Fruit fly (Drosophila melanogaster) whole organism, embryonic: ENCODE data around the gene tst.
A peak's percentile ranks its signal among the peaks of the same experiment; 100 is the strongest.

Experiments used
- ATbp ChIP-seq: fragments of 200-800 bp; sonication (Bioruptor generic); optimal IDR thresholded peaks from 2 replicates; lab custom pipeline; 2017; ENCODE audit warnings: missing biosample characterization, mild to moderate bottlenecking, missing genetic modification characterization, missing genetic modification reagents
- Asciz ChIP-seq: fragments of 200-800 bp; sonication (Bioruptor generic); optimal IDR thresholded peaks from 2 replicates; lab custom pipeline; 2017; ENCODE audit warnings: missing biosample characterization, mild to moderate bottlenecking, missing genetic modification characterization, missing genetic modification reagents
- Blimp-1 ChIP-seq: fragments of 200-800 bp; sonication (Bioruptor generic); optimal IDR thresholded peaks from 3 replicates; lab custom pipeline; 2018; ENCODE audit warnings: missing biosample characterization, missing genetic modification characterization, mild to moderate bottlenecking, moderate library complexity, missing genetic modification reagents
- CG11504 ChIP-seq: fragments of 200-800 bp; sonication (Bioruptor generic); optimal IDR thresholded peaks from 3 replicates; lab custom pipeline; 2019; ENCODE audit warnings: missing biosample characterization, mild to moderate bottlenecking, missing genetic modification characterization, moderate library complexity
- CG12659 ChIP-seq: fragments of 200-800 bp; sonication (Bioruptor generic); optimal IDR thresholded peaks from 3 replicates; lab custom pipeline; 2017; ENCODE audit warnings: mild to moderate bottlenecking, missing biosample characterization, missing genetic modification reagents, missing genetic modification characterization
- CG12769 ChIP-seq: fragments of 200-800 bp; sonication (Bioruptor generic); optimal IDR thresholded peaks from 2 replicates; lab custom pipeline; 2019; ENCODE audit warnings: missing biosample characterization, mild to moderate bottlenecking, missing genetic modification characterization, moderate library complexity
- CG1529 ChIP-seq: fragments of 200-800 bp; sonication (Bioruptor generic); optimal IDR thresholded peaks from 3 replicates; lab custom pipeline; 2018; ENCODE audit warnings: missing biosample characterization, missing genetic modification characterization
- CG17385 ChIP-seq: fragments of 200-800 bp; sonication (Bioruptor generic); optimal IDR thresholded peaks from 3 replicates; lab custom pipeline; 2018; ENCODE audit warnings: missing biosample characterization, mild to moderate bottlenecking, missing genetic modification characterization
- CG18011 ChIP-seq: fragments of 200-800 bp; sonication (Bioruptor generic); optimal IDR thresholded peaks from 2 replicates; lab custom pipeline; 2017; ENCODE audit warnings: missing biosample characterization, missing genetic modification characterization, mild to moderate bottlenecking, moderate library complexity, missing genotype
- CG2199 ChIP-seq: fragments of 200-800 bp; sonication (Bioruptor generic); IDR thresholded peaks from 3 replicates; pipeline ENCODE4 v1.3.6; 2022; ENCODE audit warnings: missing biosample characterization, missing genetic modification characterization
- CG2712 ChIP-seq: fragments of 200-800 bp; optimal IDR thresholded peaks from 3 replicates; lab custom pipeline; 2019; ENCODE audit warnings: missing biosample characterization, mild to moderate bottlenecking, missing genetic modification characterization, moderate library complexity
- CG30403 ChIP-seq: fragments of 200-800 bp; sonication (Bioruptor generic); optimal IDR thresholded peaks from 3 replicates; lab custom pipeline; 2016; ENCODE audit warnings: missing biosample characterization, missing genetic modification characterization
- CG3065 ChIP-seq: fragments of 200-800 bp; sonication (Bioruptor generic); optimal IDR thresholded peaks from 2 replicates; lab custom pipeline; 2016; ENCODE audit warnings: missing biosample characterization, missing genetic modification characterization
- CG3726 ChIP-seq: fragments of 200-800 bp; sonication (Bioruptor generic); IDR thresholded peaks from 3 replicates; pipeline ENCODE4, ENCODE4 v1.3.6; 2022; ENCODE audit warnings: missing biosample characterization, missing genetic modification characterization
- CG6813 ChIP-seq: fragments of 200-800 bp; sonication (Bioruptor generic); optimal IDR thresholded peaks from 2 replicates; lab custom pipeline; 2017; ENCODE audit warnings: missing biosample characterization, missing genetic modification characterization, mild to moderate bottlenecking, moderate library complexity, missing genetic modification reagents
- CG8359 ChIP-seq: fragments of 200-800 bp; sonication (Bioruptor generic); optimal IDR thresholded peaks from 2 replicates; lab custom pipeline; 2017; ENCODE audit warnings: missing biosample characterization, mild to moderate bottlenecking, missing genetic modification characterization, borderline replicate concordance
- CG8765 ChIP-seq: fragments of 200-800 bp; sonication (Bioruptor generic); IDR thresholded peaks from 2 replicates; pipeline ENCODE4 v1.3.6; 2022; ENCODE audit warnings: missing biosample characterization, missing genetic modification characterization
- CTCF ChIP-seq: fragments of 200-800 bp; sonication (Bioruptor generic); optimal IDR thresholded peaks from 2 replicates; lab custom pipeline; 2017; ENCODE audit warnings: missing biosample characterization, mild to moderate bottlenecking, missing genetic modification characterization, moderate library complexity
- Dfd ChIP-seq, 2 experiments: fragments of >200 bp; optimal IDR thresholded peaks; 2 replicates each; lab custom pipeline; 2017; ENCODE audit warnings: missing biosample characterization in 2 of 2, missing genetic modification characterization in 2 of 2
- Doc2 ChIP-seq: fragments of 200-800 bp; sonication (Bioruptor generic); IDR thresholded peaks from 2 replicates; pipeline ENCODE4 v1.3.6; 2022; ENCODE audit warnings: missing biosample characterization, missing genetic modification characterization
- Dp ChIP-seq: fragments of 200-800 bp; sonication (Bioruptor generic); optimal IDR thresholded peaks from 2 replicates; lab custom pipeline; 2018; ENCODE audit warnings: missing biosample characterization, mild to moderate bottlenecking, missing genetic modification characterization, moderate library complexity
- Drgx ChIP-seq: fragments of 200-800 bp; sonication (Bioruptor generic); IDR thresholded peaks from 2 replicates; pipeline ENCODE4 v1.3.6; 2022; ENCODE audit warnings: missing biosample characterization, missing genetic modification characterization
- Elba2 ChIP-seq: fragments of 200-800 bp; sonication (Bioruptor generic); optimal IDR thresholded peaks from 3 replicates; lab custom pipeline; 2016; ENCODE audit warnings: missing biosample characterization, missing genetic modification characterization
- Hsf ChIP-seq: fragments of 200-800 bp; sonication (Bioruptor generic); optimal IDR thresholded peaks from 3 replicates; lab custom pipeline; 2016; ENCODE audit warnings: missing biosample characterization, missing genetic modification characterization
- Lpt ChIP-seq: fragments of >200 bp; optimal IDR thresholded peaks from 2 replicates; lab custom pipeline; 2018; ENCODE audit warnings: missing biosample characterization, missing genetic modification characterization
- Med ChIP-seq: fragments of 200-800 bp; sonication (Bioruptor generic); peaks from one replicate; lab custom pipeline; 2016; ENCODE audit warnings: missing biosample characterization, missing genetic modification characterization, mild to moderate bottlenecking, inconsistent platforms, moderate library complexity
- Meics ChIP-seq: fragments of 200-800 bp; sonication (Bioruptor generic); optimal IDR thresholded peaks from 2 replicates; lab custom pipeline; 2017; ENCODE audit warnings: missing biosample characterization, mild to moderate bottlenecking, missing genetic modification characterization
- Nf-YC ChIP-seq: fragments of 200-800 bp; optimal IDR thresholded peaks from 3 replicates; lab custom pipeline; 2019; ENCODE audit warnings: missing biosample characterization, mild to moderate bottlenecking, missing genetic modification characterization, moderate library complexity
- Oaz ChIP-seq: fragments of 200-800 bp; sonication (Bioruptor generic); IDR thresholded peaks from 2 replicates; pipeline ENCODE4 v1.3.6; 2022; ENCODE audit warnings: missing biosample characterization, missing genetic modification characterization
- Opbp ChIP-seq: fragments of 200-800 bp; sonication (Bioruptor generic); IDR thresholded peaks from 3 replicates; pipeline ENCODE4 v1.3.6; 2022; ENCODE audit warnings: missing biosample characterization, missing genetic modification characterization; ENCODE audit not compliant: partially characterized antibody
- Pdp1 ChIP-seq, 2 experiments: fragments of 200-800 bp; sonication (Bioruptor generic); optimal IDR thresholded peaks; 3 replicates each; lab custom pipeline; 2016; ENCODE audit warnings: missing biosample characterization in 2 of 2, missing genetic modification characterization in 2 of 2, mild to moderate bottlenecking in 1 of 2, moderate library complexity in 1 of 2
- Side ChIP-seq: fragments of 200-800 bp; sonication (Bioruptor generic); optimal IDR thresholded peaks from 2 replicates; lab custom pipeline; 2016; ENCODE audit warnings: missing biosample characterization, missing genetic modification characterization
- Vsx1 ChIP-seq: fragments of 200-800 bp; sonication (Bioruptor generic); optimal IDR thresholded peaks from 2 replicates; lab custom pipeline; 2017; ENCODE audit warnings: missing biosample characterization, mild to moderate bottlenecking, missing genetic modification characterization, missing genetic modification reagents
- ci ChIP-seq: fragments of 200-800 bp; sonication (Bioruptor generic); IDR thresholded peaks from 3 replicates; pipeline ENCODE4 v1.3.6; 2022; ENCODE audit warnings: missing biosample characterization, missing genetic modification characterization
- danr ChIP-seq: fragments of 200-800 bp; sonication (Bioruptor generic); IDR thresholded peaks from 2 replicates; pipeline ENCODE4 v1.3.6; 2022; ENCODE audit warnings: missing biosample characterization, missing genetic modification characterization
- dysf ChIP-seq: fragments of 200-800 bp; sonication (Bioruptor generic); IDR thresholded peaks from 3 replicates; pipeline ENCODE4 v1.3.6; 2022; ENCODE audit warnings: missing biosample characterization, missing genetic modification characterization
- en ChIP-seq: fragments of 200-800 bp; sonication (Bioruptor generic); optimal IDR thresholded peaks from 2 replicates; lab custom pipeline; 2016; ENCODE audit warnings: missing biosample characterization, missing genetic modification characterization
- fd102C ChIP-seq: fragments of 200-800 bp; sonication (Bioruptor generic); optimal IDR thresholded peaks from 2 replicates; lab custom pipeline; 2018; ENCODE audit warnings: missing biosample characterization, mild to moderate bottlenecking, missing genetic modification characterization, moderate library complexity
- gce ChIP-seq: fragments of 200-800 bp; sonication (Bioruptor generic); IDR thresholded peaks from 3 replicates; pipeline ENCODE4 v1.3.6; 2022; ENCODE audit warnings: missing biosample characterization, missing genetic modification characterization
- gem ChIP-seq: fragments of 200-800 bp; sonication (Bioruptor generic); optimal IDR thresholded peaks from 2 replicates; lab custom pipeline; 2019; ENCODE audit warnings: missing biosample characterization, mild to moderate bottlenecking, missing genetic modification characterization, moderate library complexity
- grau ChIP-seq: fragments of 200-800 bp; optimal IDR thresholded peaks from 3 replicates; lab custom pipeline; 2019; ENCODE audit warnings: missing biosample characterization, mild to moderate bottlenecking, missing genetic modification characterization, moderate library complexity
- insv ChIP-seq, 2 experiments: fragments of 200-800 bp; sonication (Bioruptor generic); optimal IDR thresholded peaks; 3 replicates each; lab custom pipeline; 2016 to 2018; ENCODE audit warnings: missing biosample characterization in 2 of 2, missing genetic modification characterization in 2 of 2
- lab ChIP-seq: fragments of 200-800 bp; sonication (Bioruptor generic); optimal IDR thresholded peaks from 3 replicates; lab custom pipeline; 2017; ENCODE audit warnings: missing biosample characterization, missing genetic modification characterization, mild to moderate bottlenecking, moderate library complexity, missing genetic modification reagents
- org-1 ChIP-seq: fragments of 200-800 bp; sonication (Bioruptor generic); optimal IDR thresholded peaks from 2 replicates; lab custom pipeline; 2017; ENCODE audit warnings: missing biosample characterization, missing genetic modification characterization
- psq ChIP-seq: fragments of 200-800 bp; sonication (Bioruptor generic); optimal IDR thresholded peaks from 2 replicates; lab custom pipeline; 2017; ENCODE audit warnings: missing biosample characterization, missing genetic modification characterization
- row ChIP-seq: fragments of 200-800 bp; sonication (Bioruptor generic); IDR thresholded peaks from 3 replicates; pipeline ENCODE4 v1.3.6; 2022; ENCODE audit warnings: missing biosample characterization, missing genetic modification characterization
- sqz ChIP-seq: fragments of 200-800 bp; sonication (Bioruptor generic); optimal IDR thresholded peaks from 3 replicates; lab custom pipeline; 2018; ENCODE audit warnings: missing biosample characterization, mild to moderate bottlenecking, missing genetic modification characterization
- ttk ChIP-seq: fragments of 200-800 bp; sonication (Bioruptor generic); IDR thresholded peaks from 2 replicates; pipeline ENCODE4 v2.1.2; 2022; ENCODE audit warnings: missing biosample characterization, missing genetic modification characterization
- zf30C ChIP-seq: fragments of 200-800 bp; sonication (Bioruptor generic); optimal IDR thresholded peaks from 3 replicates; lab custom pipeline; 2018; ENCODE audit warnings: missing biosample characterization, mild to moderate bottlenecking, missing genetic modification characterization

tst gene

DNA sequence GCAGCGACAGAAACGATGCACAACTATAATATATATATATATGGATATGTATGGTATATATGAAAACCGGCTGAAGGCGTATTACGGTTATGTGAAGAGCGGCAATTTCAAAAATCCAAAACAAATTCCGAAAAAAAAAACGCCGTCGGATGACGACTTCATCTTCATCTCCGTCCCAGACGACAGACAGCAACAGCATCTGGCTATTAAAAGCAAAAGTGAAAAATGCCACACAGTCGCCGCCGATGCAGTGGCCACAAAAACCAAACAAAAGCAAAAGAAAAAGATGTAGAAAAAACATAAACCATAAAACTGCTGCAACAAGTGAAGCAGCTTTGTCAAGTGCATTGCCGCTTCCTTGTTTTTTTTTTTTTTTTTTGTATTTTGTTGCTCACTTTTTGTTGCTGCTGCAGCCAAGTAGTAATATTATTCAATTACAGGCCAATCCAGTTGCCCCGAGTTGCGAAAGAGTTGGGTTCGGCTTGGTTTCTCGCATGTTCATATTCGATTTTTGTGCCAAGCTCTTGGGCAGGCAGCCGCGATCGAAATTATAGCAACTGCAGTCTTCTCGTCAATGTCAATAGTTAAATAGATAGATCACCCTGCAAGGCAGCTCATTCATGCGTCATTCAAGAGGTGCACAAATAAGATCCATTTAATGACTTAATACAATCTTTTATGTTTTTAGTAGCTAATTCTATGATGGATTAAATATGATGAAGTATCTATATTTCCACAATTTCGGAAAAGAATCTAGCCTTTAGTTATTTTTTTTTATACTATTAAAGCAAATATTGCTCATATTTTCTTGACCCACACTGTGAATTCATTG lies 37.9 kb downstream of the tst start (continued):
- TF ChIP-seq danr (GFP tag; lab: Robert Waterston, UW) (no peak), CG11504 (tag; lab: Kevin White, UChicago) (peak; percentile 28), Doc2 (no peak), zf30C (no peak), Dp (GFP tag; lab: Kevin White, UChicago) (no peak), CTCF (GFP tag; lab: Kevin White, UChicago) (no peak), Hsf (GFP tag; lab: Kevin White, UChicago) (peak; percentile 24), Lpt (GFP tag; lab: Kevin White, UChicago) (no peak), ATbp (GFP tag; lab: Kevin White, UChicago) (peak; percentile 40), CG3726 (GFP tag; lab: Robert Waterston, UW) (no peak), ci (GFP tag; lab: Robert Waterston, UW) (peak; percentile 40; the same call in 1 of the 3 replicates), CG6813 (no peak), Blimp-1 (peak; percentile 92), CG17385 (GFP tag; lab: Kevin White, UChicago) (no peak), CG3065 (GFP tag; lab: Kevin White, UChicago) (no peak), fd102C (GFP tag; lab: Kevin White, UChicago) (no peak), CG8765 (GFP tag; lab: Robert Waterston, UW) (no peak), CG30403 (GFP tag; lab: Kevin White, UChicago) (peak; percentile 15), Meics (GFP tag; lab: Kevin White, UChicago) (no peak), CG2199 (0 out of 3 replicates have a peak, but pooled peaks have one; percentile 63), Opbp (GFP tag; lab: Robert Waterston, UW) (no peak), Vsx1 (GFP tag; lab: Kevin White, UChicago) (no peak), Nf-YC (tag; lab: Kevin White, UChicago) (no peak), Drgx (GFP tag; lab: Robert Waterston, UW) (peak; percentile 67), grau (no peak), ttk (GFP tag; lab: Robert Waterston, UW) (no peak), sqz (peak; percentile 25), CG12659 (no peak), org-1 (GFP tag; lab: Kevin White, UChicago) (no peak), Dfd (GFP tag; optimal IDR thresholded peaks at IDR 0.05; lab: Kevin White, UChicago) (no peak), CG1529 (GFP tag; lab: Kevin White, UChicago) (no peak), en (GFP tag; lab: Kevin White, UChicago) (peak; percentile 2)

DNA sequence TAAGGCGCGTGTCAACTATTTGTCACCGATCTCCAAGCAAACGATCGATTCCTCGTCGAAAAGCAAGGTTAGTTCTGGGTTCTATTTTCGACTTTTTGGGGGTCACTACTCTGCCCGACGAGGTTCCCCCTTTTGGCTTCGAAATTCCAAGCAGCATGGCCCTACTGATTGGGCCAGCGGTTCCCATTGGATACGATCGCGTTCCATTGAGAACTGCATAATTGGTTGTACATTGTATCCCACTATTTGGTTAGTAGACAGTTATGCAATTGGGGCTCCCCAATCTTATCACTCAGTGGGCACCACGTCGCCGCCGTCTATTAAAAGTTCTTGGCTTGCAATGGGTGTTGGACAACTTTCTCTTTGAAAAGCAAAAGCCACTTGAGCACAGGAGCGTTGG lies 38.9 kb downstream of the tst start:
- no peak for TF ChIP-seq Side (GFP tag; lab: Kevin White, UChicago)
- no peak for TF ChIP-seq ci (GFP tag; lab: Robert Waterston, UW)
- no peak for TF ChIP-seq sqz
- peak in 1 of 2 experiments; percentile 54 for TF ChIP-seq insv (GFP tag; optimal IDR thresholded peaks at IDR 0.05; lab: Kevin White, UChicago)
- TF ChIP-seq gem (tag; lab: Kevin White, UChicago): no peak
- no peak for TF ChIP-seq psq
- TF ChIP-seq lab (GFP tag; lab: Kevin White, UChicago): no peak
- TF ChIP-seq CG2199: 0 out of 3 replicates have a peak, but pooled peaks have one; percentile 22
- peak; percentile 68 for TF ChIP-seq Blimp-1
- TF ChIP-seq Asciz (GFP tag; lab: Kevin White, UChicago): no peak
- TF ChIP-seq Oaz: no peak
- TF ChIP-seq Elba2: peak; percentile 51
- no peak for TF ChIP-seq CG2712 (tag; lab: Kevin White, UChicago)
- peak in 1 of 2 experiments; percentile 91 for TF ChIP-seq Pdp1 (GFP tag; optimal IDR thresholded peaks at IDR 0.05; lab: Kevin White, UChicago)
- peak; percentile 16 for TF ChIP-seq CG8359 (GFP tag; lab: Kevin White, UChicago)
- peak; percentile 32; the same call in 1 of the 3 replicates for TF ChIP-seq gce (GFP tag; lab: Robert Waterston, UW)
- TF ChIP-seq CG12769: peak; percentile 24
- TF ChIP-seq CG18011: no peak
- TF ChIP-seq dysf (GFP tag; lab: Robert Waterston, UW): no peak
- TF ChIP-seq Med: peak; percentile 18
- no peak for TF ChIP-seq row (GFP tag; lab: Robert Waterston, UW)
